Worm (Caenorhabditis elegans): ENCODE data around the gene F59A6.10.

ce11 chrII:5050776-5051175, 47.0 kb downstream of the F59A6.10 start:
- no peak for TF ChIP-seq fos-1 (tag; optimal IDR thresholded peaks at IDR 0.05)
- no peak for TF ChIP-seq hif-1 (tag; optimal IDR thresholded peaks at IDR 0.05)
- TF ChIP-seq T20F7.1 (GFP tag; optimal IDR thresholded peaks at IDR 0.05) = no peak
- TF ChIP-seq jun-1 (tag; optimal IDR thresholded peaks at IDR 0.05) = no peak
- TF ChIP-seq tra-1 (GFP tag; IDR thresholded peaks at IDR 0.05) = no peak
- no peak for TF ChIP-seq nhr-28 (tag; optimal IDR thresholded peaks at IDR 0.05)
